Worm (Caenorhabditis elegans) whole organism, young adult: ENCODE results near the gene K01H12.4.

Experiments
- F49E8.2 ChIP-seq: sonication (generic microtip); optimal IDR thresholded peaks from 3 replicates; lab custom pipeline; 2017; ENCODE audit warnings: missing genetic modification characterization, mild to moderate bottlenecking, missing compliant biosample characterization, antibody characterized with exemption, moderate library complexity; ENCODE audit not compliant: insufficient read depth
- F55B11.4 ChIP-seq: sonication (generic microtip); optimal IDR thresholded peaks from 2 replicates; lab custom pipeline; 2016; ENCODE audit warnings: missing compliant biosample characterization, missing genetic modification characterization, borderline replicate concordance; ENCODE audit not compliant: insufficient read depth
- F57C9.4 ChIP-seq: sonication (generic microtip); optimal IDR thresholded peaks from 2 replicates; lab custom pipeline; 2017; ENCODE audit warnings: mild to moderate bottlenecking, missing genetic modification characterization, missing compliant biosample characterization
- Y53G8AR.9 ChIP-seq: fragments of 200-800 bp; sonication (Bioruptor generic); conservative IDR thresholded peaks from 2 replicates; pipeline ENCODE4 v1.3.6; 2022; ENCODE audit warnings: missing genetic modification reagents, missing genetic modification characterization, missing compliant biosample characterization
- attf-6 ChIP-seq: fragments of 200-800 bp; sonication (Bioruptor generic); IDR thresholded peaks from 2 replicates; pipeline ENCODE4 v1.3.6; 2022; ENCODE audit warnings: missing genetic modification reagents, missing genetic modification characterization, missing compliant biosample characterization
- hlh-26 ChIP-seq: fragments of 200-800 bp; sonication (Bioruptor generic); conservative IDR thresholded peaks from 2 replicates; pipeline ENCODE4 v1.3.6; 2022; ENCODE audit warnings: missing genetic modification reagents, missing genetic modification characterization, missing compliant biosample characterization
- lsl-1 ChIP-seq: fragments of 200-800 bp; sonication (Bioruptor generic); optimal IDR thresholded peaks from 2 replicates; lab custom pipeline; 2018; ENCODE audit warnings: mild to moderate bottlenecking, missing genetic modification characterization, moderate library complexity, missing compliant biosample characterization
- madf-3 ChIP-seq: fragments of 200-800 bp; sonication (Bioruptor generic); IDR thresholded peaks from 2 replicates; pipeline ENCODE4 v1.3.6; 2022; ENCODE audit warnings: missing genetic modification reagents, missing genetic modification characterization, missing compliant biosample characterization
- unc-62 ChIP-seq: fragments of 150-350 bp; optimal IDR thresholded peaks from 2 replicates; lab custom pipeline; 2014; ENCODE audit warnings: missing biosample characterization, missing genetic modification reagents, missing genetic modification characterization

- TF ChIP-seq F49E8.2 (tag; lab: Kevin White, UChicago) (no peak), unc-62 (no peak), Y53G8AR.9 (no peak), attf-6 (GFP tag; lab: Robert Waterston, UW) (no peak), F55B11.4 (no peak), hlh-26 (GFP tag; lab: Robert Waterston, UW) (no peak), lsl-1 (GFP tag; lab: Kevin White, UChicago) (no peak), madf-3 (GFP tag; lab: Robert Waterston, UW) (no peak), F57C9.4 (tag; lab: Kevin White, UChicago) (no peak)
These were observed 1.4 kb downstream of the K01H12.4 start for ce11 chrIV:9714264-9714663.
